Fruit fly (Drosophila melanogaster) whole organism, embryonic: ENCODE data around the gene Kaz-m1.
A peak's percentile ranks its signal among the peaks of the same experiment; 100 is the strongest.

Experiments used
- Atf6 ChIP-seq: fragments of 200-800 bp; sonication (Bioruptor generic); IDR thresholded peaks from 2 replicates; pipeline ENCODE4 v1.3.6; 2022; ENCODE audit warnings: missing biosample characterization, missing genetic modification characterization
- BEAF-32 ChIP-seq: fragments of 200-800 bp; sonication (Bioruptor generic); optimal IDR thresholded peaks from 3 replicates; lab custom pipeline; 2017; ENCODE audit warnings: missing biosample characterization, missing genetic modification characterization, mild to moderate bottlenecking, moderate library complexity, missing genetic modification reagents
- Bteb2 ChIP-seq: fragments of 200-800 bp; sonication (Bioruptor generic); optimal IDR thresholded peaks from 2 replicates; lab custom pipeline; 2016; ENCODE audit warnings: missing biosample characterization, missing genetic modification characterization
- C15 ChIP-seq: fragments of 200-800 bp; sonication (Bioruptor generic); IDR thresholded peaks from 3 replicates; pipeline ENCODE4 v1.3.6; 2022; ENCODE audit warnings: missing biosample characterization, missing genetic modification characterization
- CG1024 ChIP-seq: fragments of 200-800 bp; sonication (Bioruptor generic); IDR thresholded peaks from 2 replicates; pipeline ENCODE4 v1.3.6; 2022; ENCODE audit warnings: missing biosample characterization, missing genetic modification characterization
- CG10462 ChIP-seq: fragments of 200-800 bp; sonication (Bioruptor generic); optimal IDR thresholded peaks from 2 replicates; lab custom pipeline; 2016; ENCODE audit warnings: missing biosample characterization, missing genetic modification characterization
- CG11085 ChIP-seq: fragments of 200-800 bp; sonication (Bioruptor generic); IDR thresholded peaks from 2 replicates; pipeline ENCODE4 v1.3.6; 2022; ENCODE audit warnings: missing biosample characterization, missing genetic modification characterization
- CG11093 ChIP-seq: fragments of 200-800 bp; sonication (Bioruptor generic); IDR thresholded peaks from 3 replicates; pipeline ENCODE4 v1.3.6; 2022; ENCODE audit warnings: missing biosample characterization, missing genetic modification characterization
- CG15514 ChIP-seq: fragments of 200-800 bp; sonication (Bioruptor generic); optimal IDR thresholded peaks from 3 replicates; lab custom pipeline; 2017; ENCODE audit warnings: missing biosample characterization, missing genetic modification characterization, mild to moderate bottlenecking, moderate library complexity, missing genetic modification reagents
- CG15696 ChIP-seq: fragments of 200-800 bp; sonication (Bioruptor generic); optimal IDR thresholded peaks from 2 replicates; lab custom pipeline; 2019; ENCODE audit warnings: missing biosample characterization, mild to moderate bottlenecking, missing genetic modification characterization, moderate library complexity
- CG1792 ChIP-seq: fragments of 200-800 bp; sonication (Bioruptor generic); optimal IDR thresholded peaks from 2 replicates; lab custom pipeline; 2016; ENCODE audit warnings: missing biosample characterization, missing genetic modification characterization
- CG18011 ChIP-seq: fragments of 200-800 bp; sonication (Bioruptor generic); optimal IDR thresholded peaks from 2 replicates; lab custom pipeline; 2017; ENCODE audit warnings: missing biosample characterization, missing genetic modification characterization, mild to moderate bottlenecking, moderate library complexity, missing genotype
- CG1832 ChIP-seq: fragments of 200-800 bp; sonication (Bioruptor generic); optimal IDR thresholded peaks from 2 replicates; lab custom pipeline; 2017; ENCODE audit warnings: missing biosample characterization, mild to moderate bottlenecking, missing genetic modification characterization, inconsistent platforms
- CG33557 ChIP-seq: fragments of 200-800 bp; sonication (Bioruptor generic); optimal IDR thresholded peaks from 2 replicates; lab custom pipeline; 2019; ENCODE audit warnings: missing biosample characterization, mild to moderate bottlenecking, missing genetic modification characterization, moderate library complexity
- CG3726 ChIP-seq: fragments of 200-800 bp; sonication (Bioruptor generic); IDR thresholded peaks from 3 replicates; pipeline ENCODE4, ENCODE4 v1.3.6; 2022; ENCODE audit warnings: missing biosample characterization, missing genetic modification characterization
- CG4282 ChIP-seq: fragments of 200-800 bp; sonication (Bioruptor generic); optimal IDR thresholded peaks from 2 replicates; lab custom pipeline; 2016; ENCODE audit warnings: missing biosample characterization, missing genetic modification characterization
- CG4360 ChIP-seq: fragments of 200-800 bp; sonication (Bioruptor generic); IDR thresholded peaks from 2 replicates; pipeline ENCODE4 v1.3.6; 2022; ENCODE audit warnings: missing biosample characterization, missing genetic modification characterization
- CG4424 ChIP-seq: fragments of 200-800 bp; sonication (Bioruptor generic); optimal IDR thresholded peaks from 3 replicates; lab custom pipeline; 2016; ENCODE audit warnings: missing biosample characterization, missing genetic modification characterization
- CG7963 ChIP-seq: fragments of 200-800 bp; sonication (Bioruptor generic); IDR thresholded peaks from 3 replicates; pipeline ENCODE4 v1.3.6; 2022; ENCODE audit warnings: missing biosample characterization, missing genetic modification characterization; ENCODE audit not compliant: partially characterized antibody
- CG9876 ChIP-seq: fragments of 200-800 bp; sonication (Bioruptor generic); optimal IDR thresholded peaks from 2 replicates; lab custom pipeline; 2016; ENCODE audit warnings: missing biosample characterization, missing genetic modification characterization
- CG9932 ChIP-seq: fragments of 200-800 bp; sonication (Bioruptor generic); IDR thresholded peaks from 2 replicates; pipeline ENCODE4 v1.3.6; 2022; ENCODE audit warnings: missing biosample characterization, missing genetic modification characterization
- CoRest ChIP-seq: fragments of 200-800 bp; sonication (Bioruptor generic); optimal IDR thresholded peaks from 3 replicates; lab custom pipeline; 2018; ENCODE audit warnings: missing biosample characterization, mild to moderate bottlenecking, missing genetic modification characterization, moderate library complexity
- Dip3 ChIP-seq: fragments of 200-800 bp; sonication (Bioruptor generic); optimal IDR thresholded peaks from 3 replicates; lab custom pipeline; 2016; ENCODE audit warnings: missing biosample characterization, missing genetic modification characterization
- Doc3 ChIP-seq: fragments of 200-800 bp; sonication (Bioruptor generic); IDR thresholded peaks from 3 replicates; pipeline ENCODE4 v1.3.6; 2022; ENCODE audit warnings: missing biosample characterization, missing genetic modification characterization; ENCODE audit not compliant: partially characterized antibody
- Ets97D ChIP-seq: fragments of 200-800 bp; sonication (Bioruptor generic); optimal IDR thresholded peaks from 3 replicates; lab custom pipeline; 2016; ENCODE audit warnings: missing biosample characterization, missing genetic modification characterization
- Fer3 ChIP-seq: fragments of 200-800 bp; sonication (Bioruptor generic); optimal IDR thresholded peaks from 2 replicates; lab custom pipeline; 2018; ENCODE audit warnings: missing biosample characterization, mild to moderate bottlenecking, missing genetic modification characterization, moderate library complexity
- Hr3 ChIP-seq: fragments of 200-800 bp; sonication (Bioruptor generic); optimal IDR thresholded peaks from 3 replicates; lab custom pipeline; 2016; ENCODE audit warnings: missing biosample characterization, missing genetic modification characterization
- NC2α ChIP-seq: fragments of 200-800 bp; sonication (Bioruptor generic); optimal IDR thresholded peaks from 2 replicates; lab custom pipeline; 2016; ENCODE audit warnings: missing biosample characterization, missing genetic modification characterization
- NfI ChIP-seq: fragments of 200-800 bp; sonication (Bioruptor generic); optimal IDR thresholded peaks from 3 replicates; lab custom pipeline; 2018; ENCODE audit warnings: missing biosample characterization, mild to moderate bottlenecking, missing genetic modification characterization, moderate library complexity
- Poxn ChIP-seq: fragments of 200-800 bp; sonication (Bioruptor generic); IDR thresholded peaks from 2 replicates; pipeline ENCODE4 v1.3.6; 2022; ENCODE audit warnings: missing biosample characterization, missing genetic modification characterization
- Scr ChIP-seq: fragments of 200-800 bp; sonication (Bioruptor generic); IDR thresholded peaks from 2 replicates; pipeline ENCODE4 v1.3.6; 2022; ENCODE audit warnings: missing biosample characterization, missing genetic modification characterization; ENCODE audit not compliant: partially characterized antibody
- Six4 ChIP-seq: fragments of 200-800 bp; sonication (Bioruptor generic); optimal IDR thresholded peaks from 2 replicates; lab custom pipeline; 2016; ENCODE audit warnings: missing biosample characterization, missing genetic modification characterization
- Sox100B ChIP-seq: fragments of 200-800 bp; sonication (Bioruptor generic); optimal IDR thresholded peaks from 3 replicates; lab custom pipeline; 2018; ENCODE audit warnings: missing biosample characterization, mild to moderate bottlenecking, missing genetic modification characterization
- TFAM ChIP-seq: fragments of 200-800 bp; sonication (Bioruptor generic); optimal IDR thresholded peaks from 2 replicates; lab custom pipeline; 2017; ENCODE audit warnings: missing biosample characterization, missing genetic modification characterization, inconsistent platforms
- ac ChIP-seq: fragments of 200-800 bp; sonication (Bioruptor generic); optimal IDR thresholded peaks from 3 replicates; lab custom pipeline; 2017; ENCODE audit warnings: missing biosample characterization, mild to moderate bottlenecking, missing genetic modification characterization
- ap ChIP-seq: fragments of 200-800 bp; sonication (Bioruptor generic); IDR thresholded peaks from 2 replicates; pipeline ENCODE4 v1.3.6; 2022; ENCODE audit warnings: missing biosample characterization, missing genetic modification characterization
- ase ChIP-seq: fragments of 200-800 bp; sonication (Bioruptor generic); IDR thresholded peaks from 3 replicates; pipeline ENCODE4 v1.3.6; 2022; ENCODE audit warnings: missing biosample characterization, missing genetic modification characterization
- dan ChIP-seq: fragments of 200-800 bp; sonication (Bioruptor generic); IDR thresholded peaks from 2 replicates; pipeline ENCODE4 v1.3.6; 2022; ENCODE audit warnings: missing biosample characterization, missing genetic modification characterization
- dati ChIP-seq: fragments of 200-800 bp; sonication (Bioruptor generic); IDR thresholded peaks from 2 replicates; pipeline ENCODE4 v1.3.6; 2022; ENCODE audit warnings: missing biosample characterization, missing genetic modification characterization
- lov ChIP-seq, 2 experiments: fragments of 200-800 bp in 1 of 2; fragments of >200 bp in 1 of 2; sonication (Bioruptor generic) in 1 of 2; IDR thresholded peaks in 1 of 2; optimal IDR thresholded peaks in 1 of 2; 2 replicates in 1 of 2; 3 replicates in 1 of 2; pipeline versions ENCODE4 v1.3.6 to Lab custom; 2017 to 2022; ENCODE audit warnings: missing biosample characterization in 1 of 2, missing genetic modification characterization in 1 of 2
- odd ChIP-seq: fragments of 200-800 bp; sonication (Bioruptor generic); optimal IDR thresholded peaks from 2 replicates; lab custom pipeline; 2017; ENCODE audit warnings: missing biosample characterization, mild to moderate bottlenecking, missing genetic modification characterization
- pan ChIP-seq, 4 experiments: fragments of >200 bp in 3 of 4; fragments of 200-800 bp in 1 of 4; sonication (Bioruptor generic) in 1 of 4; optimal IDR thresholded peaks in 3 of 4; IDR thresholded peaks in 1 of 4; 2 replicates each; pipeline versions ENCODE4 v1.3.6 to Lab custom; 2017 to 2022; ENCODE audit warnings: missing biosample characterization in 2 of 4, missing genetic modification characterization in 2 of 4, mixed read lengths in 1 of 4
- phol ChIP-seq: fragments of 200-800 bp; sonication (Bioruptor generic); optimal IDR thresholded peaks from 3 replicates; lab custom pipeline; 2018; ENCODE audit warnings: missing biosample characterization, mild to moderate bottlenecking, missing genetic modification characterization, moderate library complexity
- pros ChIP-seq: fragments of 200-800 bp; sonication (Bioruptor generic); optimal IDR thresholded peaks from 3 replicates; lab custom pipeline; 2019; ENCODE audit warnings: missing biosample characterization, mild to moderate bottlenecking, missing genetic modification characterization, moderate library complexity
- pzg ChIP-seq: fragments of 200-800 bp; sonication (Bioruptor generic); optimal IDR thresholded peaks from 3 replicates; lab custom pipeline; 2018; ENCODE audit warnings: missing biosample characterization, mild to moderate bottlenecking, missing genetic modification characterization, moderate library complexity
- sens ChIP-seq: fragments of 200-800 bp; sonication (Bioruptor generic); peaks from one replicate; lab custom pipeline; 2016; ENCODE audit warnings: missing biosample characterization, missing genetic modification characterization
- slp2 ChIP-seq: fragments of 200-800 bp; sonication (Bioruptor generic); optimal IDR thresholded peaks from 2 replicates; lab custom pipeline; 2016; ENCODE audit warnings: missing biosample characterization, missing genetic modification characterization
- tap ChIP-seq: fragments of 200-800 bp; optimal IDR thresholded peaks from 3 replicates; lab custom pipeline; 2019; ENCODE audit warnings: missing biosample characterization, mild to moderate bottlenecking, missing genetic modification characterization, moderate library complexity
- tgo ChIP-seq: fragments of 200-800 bp; sonication (Bioruptor generic); IDR thresholded peaks from 3 replicates; pipeline ENCODE4 v1.3.6; 2022; ENCODE audit warnings: missing biosample characterization, missing genetic modification characterization
- unc-4 ChIP-seq: fragments of 200-800 bp; sonication (Bioruptor generic); IDR thresholded peaks from 2 replicates; pipeline ENCODE4 v1.3.6; 2022; ENCODE audit warnings: missing biosample characterization, missing genetic modification characterization; ENCODE audit not compliant: partially characterized antibody

Gene Kaz-m1

dm6 chr3R:26039793-26040335, 25.3 kb downstream of the Kaz-m1 start (continued):
- TF ChIP-seq lov (optimal IDR thresholded peaks at IDR 0.05; lab: Kevin White, UChicago) (no peak), lov (GFP tag; IDR thresholded peaks at IDR 0.05; lab: Robert Waterston, UW) (no peak), CG1024 (GFP tag; lab: Robert Waterston, UW) (no peak), pan (optimal IDR thresholded peaks at IDR 0.05; lab: Kevin White, UChicago) (no peak), pan (GFP tag; optimal IDR thresholded peaks at IDR 0.05 in 1 of 2, IDR thresholded peaks at IDR 0.05 in 1 of 2) (no peak), BEAF-32 (GFP tag; lab: Kevin White, UChicago) (no peak), CG1792 (GFP tag; lab: Kevin White, UChicago) (no peak), Ets97D (GFP tag; lab: Kevin White, UChicago) (no peak), TFAM (GFP tag; lab: Kevin White, UChicago) (no peak), Bteb2 (GFP tag; lab: Kevin White, UChicago) (no peak), NC2α (no peak), tap (tag; lab: Kevin White, UChicago) (no peak), CG18011 (GFP tag; lab: Kevin White, UChicago) (no peak), phol (tag; lab: Kevin White, UChicago) (no peak), Dip3 (no peak), dan (no peak), NfI (GFP tag; lab: Kevin White, UChicago) (no peak), CG9932 (GFP tag; lab: Robert Waterston, UW) (no peak), unc-4 (no peak), CG15696 (tag; lab: Kevin White, UChicago) (no peak), Scr (GFP tag; lab: Robert Waterston, UW) (no peak), Sox100B (no peak), pros (GFP tag; lab: Kevin White, UChicago) (peak; percentile 99), CG11085 (GFP tag; lab: Robert Waterston, UW) (no peak), CG9876 (GFP tag; lab: Kevin White, UChicago) (no peak), CG3726 (GFP tag; lab: Robert Waterston, UW) (no peak), CG4360 (GFP tag; lab: Robert Waterston, UW) (peak; percentile 96), CG33557 (peak; percentile 22), sens (no peak), Fer3 (tag; lab: Kevin White, UChicago) (no peak), CoRest (tag; lab: Kevin White, UChicago) (no peak), CG11093 (GFP tag; lab: Robert Waterston, UW) (no peak), Six4 (GFP tag; lab: Kevin White, UChicago) (no peak), C15 (GFP tag; lab: Robert Waterston, UW) (no peak), slp2 (no peak), CG1832 (GFP tag; lab: Kevin White, UChicago) (peak; percentile 87), tgo (GFP tag; lab: Robert Waterston, UW) (no peak), dati (GFP tag; lab: Robert Waterston, UW) (no peak), CG7963 (no peak), ap (GFP tag; lab: Robert Waterston, UW) (no peak), odd (GFP tag; lab: Kevin White, UChicago) (no peak), CG4282 (GFP tag; lab: Kevin White, UChicago) (no peak), CG15514 (GFP tag; lab: Kevin White, UChicago) (no peak), ase (GFP tag; lab: Robert Waterston, UW) (peak; percentile 74), Hr3 (GFP tag; lab: Kevin White, UChicago) (no peak), Poxn (GFP tag; lab: Robert Waterston, UW) (no peak), Atf6 (GFP tag; lab: Robert Waterston, UW) (no peak), pzg (no peak), CG10462 (GFP tag; lab: Kevin White, UChicago) (no peak), ac (GFP tag; lab: Kevin White, UChicago) (peak; percentile 100), CG4424 (GFP tag; lab: Kevin White, UChicago) (no peak), Doc3 (GFP tag; lab: Robert Waterston, UW) (no peak)
